Worm (Caenorhabditis elegans) whole organism, L1 larva: Measurements from ENCODE around the gene F14E5.2.

ENCODE experiments used
- C04F5.9 ChIP-seq: sonication (generic microtip); optimal IDR thresholded peaks from 2 replicates; lab custom pipeline; 2016; ENCODE audit warnings: missing genetic modification characterization, missing compliant biosample characterization
- aha-1 ChIP-seq: fragments of 150-350 bp; optimal IDR thresholded peaks from 2 replicates; lab custom pipeline; 2014; ENCODE audit warnings: missing biosample characterization, missing genetic modification characterization
- aly-2 ChIP-seq: fragments of 150-350 bp; optimal IDR thresholded peaks from 2 replicates; lab custom pipeline; 2014; ENCODE audit warnings: missing biosample characterization, missing genetic modification characterization
- blmp-1 ChIP-seq: fragments of 150-350 bp; optimal IDR thresholded peaks from 2 replicates; lab custom pipeline; 2014; ENCODE audit warnings: missing biosample characterization, missing genetic modification characterization
- ceh-63 ChIP-seq: fragments of 200-800 bp; sonication (Bioruptor generic); optimal IDR thresholded peaks from 2 replicates; lab custom pipeline; 2018; ENCODE audit warnings: mild to moderate bottlenecking, missing genetic modification characterization, missing compliant biosample characterization
- ceh-8 ChIP-seq: fragments of 200-800 bp; sonication (Bioruptor generic); optimal IDR thresholded peaks from 2 replicates; lab custom pipeline; 2018; ENCODE audit warnings: mild to moderate bottlenecking, missing genetic modification characterization, moderate library complexity, missing compliant biosample characterization
- ceh-82 ChIP-seq, 3 experiments: fragments of 150-350 bp in 1 of 3; sonication (generic microtip) in 2 of 3; optimal IDR thresholded peaks; 2 replicates each; lab custom pipeline; 2014 to 2017; ENCODE audit warnings: missing biosample characterization in 3 of 3, missing genetic modification characterization in 3 of 3
- ceh-90 ChIP-seq: sonication (generic microtip); optimal IDR thresholded peaks from 2 replicates; lab custom pipeline; 2016; ENCODE audit warnings: missing genetic modification characterization, missing compliant biosample characterization
- efl-3 ChIP-seq: fragments of 200-800 bp; sonication (Bioruptor generic); optimal IDR thresholded peaks from 2 replicates; lab custom pipeline; 2018; ENCODE audit warnings: mild to moderate bottlenecking, missing genetic modification characterization, missing compliant biosample characterization
- egl-13 ChIP-seq: sonication (generic microtip); optimal IDR thresholded peaks from 2 replicates; lab custom pipeline; 2016; ENCODE audit warnings: missing genotype, missing genetic modification reagents, missing genetic modification characterization, missing compliant biosample characterization
- elt-2 ChIP-seq: sonication (generic microtip); optimal IDR thresholded peaks from 2 replicates; lab custom pipeline; 2016; ENCODE audit warnings: missing genetic modification characterization, mild to moderate bottlenecking, inconsistent platforms, missing compliant biosample characterization, missing genetic modification reagents
- fos-1 ChIP-seq: fragments of 150-350 bp; optimal IDR thresholded peaks from 2 replicates; lab custom pipeline; 2014; ENCODE audit warnings: missing biosample characterization, missing genetic modification characterization
- hpl-2 ChIP-seq: fragments of 150-350 bp; optimal IDR thresholded peaks from 2 replicates; lab custom pipeline; 2014; ENCODE audit warnings: missing biosample characterization, missing genetic modification reagents, missing genetic modification characterization
- irx-1 ChIP-seq: sonication (generic microtip); optimal IDR thresholded peaks from 2 replicates; lab custom pipeline; 2016; ENCODE audit warnings: missing genetic modification characterization, missing compliant biosample characterization
- jun-1 ChIP-seq: fragments of 150-350 bp; optimal IDR thresholded peaks from 2 replicates; lab custom pipeline; 2014; ENCODE audit warnings: missing biosample characterization, missing genetic modification reagents, missing genetic modification characterization
- lin-14 ChIP-seq: fragments of 200-800 bp; sonication (Bioruptor generic); optimal IDR thresholded peaks from 2 replicates; lab custom pipeline; 2018; ENCODE audit warnings: mild to moderate bottlenecking, missing genetic modification characterization, moderate library complexity, missing compliant biosample characterization
- lin-35 ChIP-seq, 2 experiments: fragments of 150-350 bp; optimal IDR thresholded peaks; 2 replicates each; lab custom pipeline; 2014; ENCODE audit warnings: missing biosample characterization in 2 of 2, missing genetic modification characterization in 2 of 2, missing genetic modification reagents in 2 of 2
- lin-39 ChIP-seq: fragments of 150-350 bp; optimal IDR thresholded peaks from 2 replicates; lab custom pipeline; 2014; ENCODE audit warnings: missing biosample characterization, missing genetic modification reagents, missing genetic modification characterization
- lir-3 ChIP-seq: sonication (generic microtip); optimal IDR thresholded peaks from 2 replicates; lab custom pipeline; 2016; ENCODE audit warnings: mild to moderate bottlenecking, missing genetic modification characterization, moderate library complexity, missing compliant biosample characterization; ENCODE audit not compliant: poor library complexity
- lsy-2 ChIP-seq, 2 experiments: fragments of 150-350 bp; optimal IDR thresholded peaks; 2 replicates each; lab custom pipeline; 2014; ENCODE audit warnings: missing biosample characterization in 2 of 2, missing genetic modification characterization in 2 of 2
- nhr-11 ChIP-seq: fragments of 150-350 bp; optimal IDR thresholded peaks from 2 replicates; lab custom pipeline; 2014; ENCODE audit warnings: missing biosample characterization, missing genetic modification characterization
- nhr-28 ChIP-seq: fragments of 150-350 bp; optimal IDR thresholded peaks from 2 replicates; lab custom pipeline; 2014; ENCODE audit warnings: missing biosample characterization, missing genetic modification characterization
- nhr-77 ChIP-seq: fragments of 150-350 bp; optimal IDR thresholded peaks from 2 replicates; lab custom pipeline; 2014; ENCODE audit warnings: missing biosample characterization, missing genetic modification characterization
- nhr-85 ChIP-seq: sonication (generic microtip); peaks from one replicate; lab custom pipeline; 2016; ENCODE audit warnings: missing genetic modification characterization, inconsistent platforms, missing compliant biosample characterization
- pag-3 ChIP-seq: sonication (generic microtip); optimal IDR thresholded peaks from 2 replicates; lab custom pipeline; 2017; ENCODE audit warnings: missing genetic modification characterization, mild to moderate bottlenecking, missing compliant biosample characterization, antibody characterized with exemption, borderline replicate concordance; ENCODE audit not compliant: insufficient read depth
- rnt-1 ChIP-seq: sonication (generic microtip); optimal IDR thresholded peaks from 2 replicates; lab custom pipeline; 2016; ENCODE audit warnings: mild to moderate bottlenecking, missing genetic modification characterization, moderate library complexity, missing compliant biosample characterization
- snu-23 ChIP-seq: sonication (generic microtip); optimal IDR thresholded peaks from 2 replicates; lab custom pipeline; 2016; ENCODE audit warnings: missing genetic modification characterization, missing compliant biosample characterization
- sox-4 ChIP-seq: sonication (generic microtip); optimal IDR thresholded peaks from 2 replicates; lab custom pipeline; 2016; ENCODE audit warnings: missing genetic modification characterization, missing compliant biosample characterization
- sptf-1 ChIP-seq: fragments of 150-350 bp; optimal IDR thresholded peaks from 2 replicates; lab custom pipeline; 2014; ENCODE audit warnings: missing biosample characterization, missing genetic modification characterization
- unc-86 ChIP-seq: sonication (generic microtip); optimal IDR thresholded peaks from 2 replicates; lab custom pipeline; 2016; ENCODE audit warnings: missing genetic modification characterization, missing compliant biosample characterization
- unc-98 ChIP-seq: fragments of 200-800 bp; sonication (Bioruptor generic); IDR thresholded peaks from 2 replicates; pipeline ENCODE4 v1.3.6; 2022; ENCODE audit warnings: missing genetic modification characterization, missing compliant biosample characterization
- xbp-1 ChIP-seq: sonication (generic microtip); optimal IDR thresholded peaks from 2 replicates; lab custom pipeline; 2016; ENCODE audit warnings: missing genetic modification characterization, missing compliant biosample characterization
- ztf-11 ChIP-seq, 2 experiments: sonication (generic microtip); optimal IDR thresholded peaks; 2 replicates each; lab custom pipeline; 2016 to 2017; ENCODE audit warnings: missing genetic modification characterization in 2 of 2, missing biosample characterization in 1 of 2, missing compliant biosample characterization in 1 of 2
- ztf-4 ChIP-seq: fragments of 150-350 bp; optimal IDR thresholded peaks from 2 replicates; lab custom pipeline; 2014; ENCODE audit warnings: missing biosample characterization, missing genetic modification characterization

Gene F14E5.2

ce11 chrII:8415462-8416037, 13.1 kb downstream of the F14E5.2 start:
- TF ChIP-seq egl-13 (tag; lab: Kevin White, UChicago) (no peak), efl-3 (GFP tag; lab: Kevin White, UChicago) (peak; percentile 84), lsy-2 (tag; optimal IDR thresholded peaks at IDR 0.05; lab: Kevin White, UChicago) (no peak), snu-23 (GFP tag; lab: Kevin White, UChicago) (no peak), ceh-63 (GFP tag; lab: Kevin White, UChicago) (no peak), jun-1 (tag; lab: Kevin White, UChicago) (no peak), irx-1 (tag; lab: Kevin White, UChicago) (no peak), fos-1 (tag; lab: Kevin White, UChicago) (no peak), sptf-1 (tag; lab: Kevin White, UChicago) (no peak), lir-3 (no peak), C04F5.9 (no peak), aha-1 (tag; lab: Kevin White, UChicago) (no peak), nhr-85 (tag; lab: Kevin White, UChicago) (peak; percentile 79), lin-14 (GFP tag; lab: Kevin White, UChicago) (peak; percentile 17), nhr-77 (tag; lab: Kevin White, UChicago) (no peak), ceh-8 (no peak), ceh-82 (tag; optimal IDR thresholded peaks at IDR 0.05; lab: Kevin White, UChicago) (no peak), ztf-4 (tag; lab: Kevin White, UChicago) (no peak), pag-3 (no peak), ztf-11 (tag; optimal IDR thresholded peaks at IDR 0.05; lab: Kevin White, UChicago) (no peak), lin-39 (tag; lab: Kevin White, UChicago) (no peak)

- peak; percentile 0 for TF ChIP-seq rnt-1 (tag; lab: Kevin White, UChicago)
- TF ChIP-seq nhr-11 (tag; lab: Kevin White, UChicago), result no peak
These were observed 13.6 kb downstream of the F14E5.2 start for ce11 chrII:8415035-8415434.

- TF ChIP-seq xbp-1 (tag; lab: Kevin White, UChicago), result no peak
- peak; percentile 29 for TF ChIP-seq elt-2 (tag; lab: Kevin White, UChicago)
- no peak for TF ChIP-seq hpl-2 (GFP tag; lab: Kevin White, UChicago)
These were observed 15.7 kb downstream of the F14E5.2 start for ce11 chrII:8412935-8413334.

ce11 chrII:8412061-8412721, 16.5 kb downstream of the F14E5.2 start, which contains the start of gene efl-3:
efl-3 (plus strand) TSS chrII:8412671.
- TF ChIP-seq elt-2 (tag; lab: Kevin White, UChicago) (peak; percentile 33), nhr-85 (tag; lab: Kevin White, UChicago) (peak; percentile 70), sox-4 (tag; lab: Kevin White, UChicago) (no peak), blmp-1 (tag; lab: Kevin White, UChicago) (peak; percentile 14), aly-2 (no peak), lin-14 (GFP tag; lab: Kevin White, UChicago) (peak; percentile 50), unc-98 (GFP tag; lab: Robert Waterston, UW) (no peak), nhr-28 (tag; lab: Kevin White, UChicago) (no peak), lin-35 (GFP tag; optimal IDR thresholded peaks at IDR 0.05; lab: Kevin White, UChicago) (peak in 1 of 2 experiments; percentile 6), unc-86 (tag; lab: Kevin White, UChicago) (no peak), ceh-90 (tag; lab: Kevin White, UChicago) (no peak)
